Worm (Caenorhabditis elegans) whole organism, late embryonic: Measurements from ENCODE around the gene D1005.4.

Experiments
- F13H6.1 ChIP-seq: sonication (generic microtip); optimal IDR thresholded peaks from 2 replicates; lab custom pipeline; 2016; ENCODE audit warnings: missing genetic modification characterization, missing compliant biosample characterization
- ceh-31 ChIP-seq: sonication (generic microtip); optimal IDR thresholded peaks from 2 replicates; lab custom pipeline; 2016; ENCODE audit warnings: missing genetic modification characterization, missing compliant biosample characterization
- fkh-10 ChIP-seq: fragments of 150-350 bp; optimal IDR thresholded peaks from 2 replicates; lab custom pipeline; 2014; ENCODE audit warnings: missing biosample characterization, missing genetic modification reagents, missing genetic modification characterization
- nhr-11 ChIP-seq: fragments of 150-350 bp; optimal IDR thresholded peaks from 2 replicates; lab custom pipeline; 2014; ENCODE audit warnings: missing biosample characterization, missing genetic modification characterization
- pha-4 ChIP-seq: fragments of 150-350 bp; optimal IDR thresholded peaks from 2 replicates; lab custom pipeline; 2018; ENCODE audit warnings: missing biosample characterization, missing genetic modification reagents, missing genetic modification characterization
- rnt-1 ChIP-seq: sonication (generic microtip); optimal IDR thresholded peaks from 2 replicates; lab custom pipeline; 2016; ENCODE audit warnings: missing genetic modification characterization, missing compliant biosample characterization
- tbx-2 ChIP-seq: sonication (generic microtip); optimal IDR thresholded peaks from 2 replicates; lab custom pipeline; 2016; ENCODE audit warnings: missing genetic modification characterization, missing compliant biosample characterization
- unc-86 ChIP-seq: sonication (generic microtip); optimal IDR thresholded peaks from 2 replicates; lab custom pipeline; 2016; ENCODE audit warnings: missing genetic modification characterization, missing compliant biosample characterization

DNA sequence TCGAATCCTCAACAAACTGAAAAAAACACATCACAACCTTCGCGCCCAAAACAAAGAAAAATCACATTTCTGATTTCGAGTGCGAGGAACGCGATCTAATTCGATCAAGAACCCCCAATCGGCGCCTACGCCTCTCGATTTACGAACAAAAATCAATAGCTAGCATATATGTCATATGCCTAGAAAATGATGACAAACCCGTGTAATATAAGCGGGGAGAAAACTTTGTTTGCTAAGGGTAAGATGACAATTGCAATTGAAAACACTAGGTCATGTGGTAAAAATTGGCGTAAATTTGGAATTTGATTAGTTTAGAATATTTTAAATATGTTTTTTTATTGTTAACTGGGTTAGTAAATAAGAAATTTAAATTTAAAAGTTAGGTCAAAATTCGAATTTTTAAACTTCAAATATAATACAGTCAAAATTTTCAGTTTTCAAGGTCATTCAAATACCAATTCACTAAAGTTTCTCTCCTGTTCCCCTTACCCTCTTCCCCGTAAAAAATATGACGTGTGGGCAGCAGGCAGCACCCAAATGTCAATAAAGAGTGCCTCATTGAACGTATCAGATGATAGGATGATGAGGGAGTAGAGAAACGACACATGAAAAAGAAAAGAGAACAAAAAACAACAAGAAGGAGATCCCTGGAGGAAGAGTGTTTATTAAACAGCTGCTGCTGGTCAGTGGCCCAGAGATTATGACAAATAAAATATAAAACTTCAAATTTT is 29.1 kb downstream of the D1005.4 start:
- TF ChIP-seq nhr-11 (tag; lab: Kevin White, UChicago) = no peak
- peak; percentile 54 for TF ChIP-seq rnt-1 (tag; lab: Kevin White, UChicago)
- TF ChIP-seq pha-4 (tag; lab: Kevin White, UChicago) = no peak
- TF ChIP-seq tbx-2 = peak; percentile 13
- TF ChIP-seq ceh-31 (tag; lab: Kevin White, UChicago) = no peak
- TF ChIP-seq fkh-10 (GFP tag; lab: Kevin White, UChicago) = no peak
- no peak for TF ChIP-seq F13H6.1 (tag; lab: Kevin White, UChicago)
- no peak for TF ChIP-seq unc-86
